Worm (Caenorhabditis elegans): ENCODE results near the gene nspd-5.

The nspd-5 gene

DNA sequence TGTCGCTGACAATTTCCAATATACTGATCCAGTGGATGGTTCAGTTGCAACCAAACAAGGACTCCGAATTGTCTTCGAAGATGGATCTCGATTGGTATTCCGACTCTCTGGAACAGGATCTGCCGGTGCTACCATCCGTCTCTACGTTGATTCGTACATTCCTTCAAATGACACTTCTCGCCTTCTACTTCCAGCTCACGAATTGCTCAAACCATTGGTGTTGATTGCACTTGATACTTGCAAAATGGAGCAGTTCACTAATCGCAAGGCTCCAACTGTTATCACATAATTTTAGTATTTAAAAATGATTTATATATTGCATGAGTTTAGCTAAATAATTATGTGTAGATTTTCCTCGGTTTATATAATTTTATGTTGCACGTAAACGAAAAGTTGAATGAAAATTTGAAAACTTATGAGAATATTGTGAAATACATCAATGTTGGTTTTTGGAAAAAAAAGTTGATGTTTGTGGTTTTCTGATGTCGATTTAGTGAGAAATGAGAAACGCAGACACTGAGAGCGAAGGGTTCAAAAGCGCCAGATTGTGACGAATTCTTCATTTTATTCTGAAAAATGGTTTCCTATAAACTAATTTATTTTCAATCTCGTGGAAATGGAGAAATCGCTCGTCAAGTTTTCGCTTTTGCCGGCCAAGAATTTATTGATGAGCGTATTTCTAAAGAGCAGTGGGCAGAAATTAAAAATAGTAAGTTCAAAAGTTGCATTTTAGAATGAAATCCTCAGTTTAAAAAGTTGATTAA lies 31.0 kb upstream of the nspd-5 start, which contains the start of gene gst-9 (continued):
- TF ChIP-seq zfh-2 (GFP tag; conservative IDR thresholded peaks at IDR 0.05): no peak
- TF ChIP-seq gei-17 (GFP tag; optimal IDR thresholded peaks at IDR 0.05): peak; percentile 14
- no peak for TF ChIP-seq K12H6.12 (tag; optimal IDR thresholded peaks at IDR 0.05)
- no peak for TF ChIP-seq F33H1.4 (GFP tag; IDR thresholded peaks at IDR 0.05)
- TF ChIP-seq ccch-3 (GFP tag; optimal IDR thresholded peaks at IDR 0.05): no peak
- no peak for TF ChIP-seq egl-44 (GFP tag; IDR thresholded peaks at IDR 0.05)
- TF ChIP-seq madf-3 (GFP tag; IDR thresholded peaks at IDR 0.05): peak; percentile 44; the same call in 1 of the 2 replicates
- peak; percentile 6 for TF ChIP-seq madf-10 (tag; optimal IDR thresholded peaks at IDR 0.05)
- peak; percentile 44 for TF ChIP-seq F57C9.4 (tag; optimal IDR thresholded peaks at IDR 0.05)
- no peak for TF ChIP-seq nfya-1 (tag; optimal IDR thresholded peaks at IDR 0.05; ENCODE audit: borderline replicate concordance, insufficient read depth)
- no peak for TF ChIP-seq bed-2 (GFP tag; IDR thresholded peaks at IDR 0.05)
- TF ChIP-seq snpc-3.4 (tag; optimal IDR thresholded peaks at IDR 0.05): no peak
- TF ChIP-seq lin-40 (tag; optimal IDR thresholded peaks at IDR 0.05): peak; percentile 44
- no peak for TF ChIP-seq F23B12.7 (tag; optimal IDR thresholded peaks at IDR 0.05; ENCODE audit: insufficient read depth)
- peak; percentile 5 for TF ChIP-seq lsl-1 (GFP tag; optimal IDR thresholded peaks at IDR 0.05)
- no peak for TF ChIP-seq ceh-27 (GFP tag; optimal IDR thresholded peaks at IDR 0.05)
- no peak for TF ChIP-seq mxl-1 (tag; optimal IDR thresholded peaks at IDR 0.05)
- peak; percentile 30; the same call in 1 of the 2 replicates for TF ChIP-seq mcd-1 (GFP tag; IDR thresholded peaks at IDR 0.05)
- TF ChIP-seq ets-4 (GFP tag; optimal IDR thresholded peaks at IDR 0.05): no peak
- TF ChIP-seq madf-6 (GFP tag; IDR thresholded peaks at IDR 0.05): peak; percentile 55; the same call in 1 of the 2 replicates
- no peak for TF ChIP-seq dpff-1 (tag; optimal IDR thresholded peaks at IDR 0.05)
- no peak for TF ChIP-seq die-1 (tag; optimal IDR thresholded peaks at IDR 0.05)
- no peak for TF ChIP-seq Y53F4B.3 (GFP tag; IDR thresholded peaks at IDR 0.05)
- TF ChIP-seq aptf-2 (GFP tag; conservative IDR thresholded peaks at IDR 0.05): no peak
- no peak for TF ChIP-seq ztf-28 (GFP tag; IDR thresholded peaks at IDR 0.05)
- 0 out of 2 replicates have a peak, but pooled peaks have one; percentile 13 for TF ChIP-seq ceh-40 (GFP tag; IDR thresholded peaks at IDR 0.05)
- no peak for TF ChIP-seq snpc-1.3 (tag; optimal IDR thresholded peaks at IDR 0.05; ENCODE audit: insufficient read depth)
- TF ChIP-seq F22D6.2 (tag; optimal IDR thresholded peaks at IDR 0.05): no peak
- TF ChIP-seq nhr-90 (tag; optimal IDR thresholded peaks at IDR 0.05): peak; percentile 36
- no peak for TF ChIP-seq ceh-91 (GFP tag; IDR thresholded peaks at IDR 0.05)
- TF ChIP-seq F55B11.4 (tag; optimal IDR thresholded peaks at IDR 0.05; ENCODE audit: borderline replicate concordance, insufficient read depth): no peak
- TF ChIP-seq somi-1 (GFP tag; optimal IDR thresholded peaks at IDR 0.05): no peak
- TF ChIP-seq tbx-9 (tag; optimal IDR thresholded peaks at IDR 0.05; ENCODE audit: borderline replicate concordance): no peak
- TF ChIP-seq atf-7 (tag; optimal IDR thresholded peaks at IDR 0.05): peak; percentile 64
- no peak for TF ChIP-seq hsf-1 (GFP tag; IDR thresholded peaks at IDR 0.05)

DNA sequence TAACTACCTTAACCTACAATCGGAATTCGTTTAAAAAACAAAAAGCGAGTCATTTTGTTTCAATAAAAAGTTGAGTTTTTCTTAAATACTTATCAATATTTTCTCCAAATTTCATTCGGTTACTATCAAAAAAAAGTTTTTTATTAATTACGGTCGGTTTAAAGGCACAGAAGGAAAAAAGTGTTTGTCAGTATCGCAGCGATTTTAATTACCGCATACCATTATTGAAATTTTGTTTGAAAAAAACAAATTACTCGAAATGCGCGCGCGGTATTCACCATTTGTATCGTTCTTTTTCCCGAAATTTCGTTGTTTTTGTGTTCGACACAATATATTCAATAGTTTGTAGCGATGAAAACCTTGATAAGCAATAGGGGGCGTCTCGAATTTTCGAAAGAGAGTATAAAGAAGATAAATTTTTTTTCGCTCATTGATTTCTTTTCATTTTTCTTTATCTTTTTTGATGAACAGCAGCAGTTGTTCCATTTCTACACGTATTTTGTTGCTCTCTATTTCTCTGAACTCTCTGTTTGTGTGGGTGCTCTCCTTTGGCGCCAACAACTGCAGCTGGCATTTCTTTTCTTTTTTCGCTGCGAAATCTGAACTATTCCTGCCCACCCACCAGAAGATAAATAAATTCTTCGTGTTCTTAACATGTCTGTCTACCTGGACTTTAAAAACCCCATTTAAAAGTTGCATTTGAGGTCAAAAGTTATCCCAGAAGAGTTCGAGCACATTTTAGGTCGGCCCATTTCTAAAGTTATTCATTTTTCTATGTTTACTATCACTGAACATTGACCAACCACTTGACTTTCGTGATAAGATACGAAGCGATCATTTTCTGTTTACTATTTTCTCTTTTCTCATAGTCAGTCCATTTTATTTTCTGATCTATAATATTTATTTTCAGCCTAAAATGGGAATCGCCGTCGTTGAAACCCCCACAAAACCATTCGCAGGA lies 28.6 kb upstream of the nspd-5 start, which contains the start of gene pgm-1:
Gene pgm-1, plus strand, starts transcription at position 911 of the 961 bp plus-strand sequence.
- TF ChIP-seq F33H1.4 (GFP tag; IDR thresholded peaks at IDR 0.05) (peak; percentile 52; the same call in 1 of the 2 replicates), lsl-1 (GFP tag; optimal IDR thresholded peaks at IDR 0.05) (peak; percentile 94), nhr-80 (tag; optimal IDR thresholded peaks at IDR 0.05) (peak; percentile 15), lin-40 (tag; optimal IDR thresholded peaks at IDR 0.05) (peak; percentile 3), ceh-91 (GFP tag; IDR thresholded peaks at IDR 0.05) (peak; percentile 77), cebp-1 (GFP tag; IDR thresholded peaks at IDR 0.05) (no peak), cebp-1 (tag; optimal IDR thresholded peaks at IDR 0.05) (peak; percentile 24), madf-6 (GFP tag; IDR thresholded peaks at IDR 0.05) (peak; percentile 90), dpl-1 (GFP tag; optimal IDR thresholded peaks at IDR 0.05) (peak; percentile 19), madf-8 (GFP tag; conservative IDR thresholded peaks at IDR 0.05) (peak; percentile 74), snpc-1.1 (tag; optimal IDR thresholded peaks at IDR 0.05; ENCODE audit: insufficient read depth) (no peak), dox-1 (GFP tag; IDR thresholded peaks at IDR 0.05) (peak; percentile 25; the same call in 1 of the 2 replicates), mel-28 (tag; optimal IDR thresholded peaks at IDR 0.05; ENCODE audit: borderline replicate concordance) (no peak), tbx-9 (tag; optimal IDR thresholded peaks at IDR 0.05; ENCODE audit: borderline replicate concordance) (no peak), akir-1 (GFP tag; optimal IDR thresholded peaks at IDR 0.05) (no peak), atf-7 (tag; optimal IDR thresholded peaks at IDR 0.05) (no peak)
